Fruit fly (Drosophila melanogaster) whole organism, embryonic: Measurements from ENCODE around the gene stwl.

Experiments
- Adf1 ChIP-seq: fragments of 200-800 bp; sonication (Bioruptor generic); IDR thresholded peaks from 2 replicates; pipeline ENCODE4 v1.3.6; 2022; ENCODE audit warnings: missing biosample characterization, missing genetic modification characterization
- Atf3 ChIP-seq: fragments of 200-800 bp; sonication (Bioruptor generic); optimal IDR thresholded peaks from 3 replicates; lab custom pipeline; 2016; ENCODE audit warnings: missing biosample characterization, missing genetic modification characterization
- Bdp1 ChIP-seq: fragments of 200-800 bp; sonication (Bioruptor generic); optimal IDR thresholded peaks from 3 replicates; lab custom pipeline; 2016; ENCODE audit warnings: missing biosample characterization, missing genetic modification characterization
- Bgb ChIP-seq: fragments of 200-800 bp; sonication (Bioruptor generic); IDR thresholded peaks from 2 replicates; pipeline ENCODE4 v1.3.6; 2022; ENCODE audit warnings: missing biosample characterization, missing genetic modification characterization; ENCODE audit not compliant: partially characterized antibody
- CG10321 ChIP-seq: fragments of 200-800 bp; sonication (Bioruptor generic); IDR thresholded peaks from 2 replicates; pipeline ENCODE4 v1.3.6; 2022; ENCODE audit warnings: missing biosample characterization, missing genetic modification characterization
- CG11247 ChIP-seq: fragments of 200-800 bp; sonication (Bioruptor generic); IDR thresholded peaks from 2 replicates; pipeline ENCODE4 v1.3.6; 2022; ENCODE audit warnings: missing biosample characterization, missing genetic modification characterization
- CG12104 ChIP-seq: fragments of 200-800 bp; sonication (Bioruptor generic); optimal IDR thresholded peaks from 3 replicates; lab custom pipeline; 2016; ENCODE audit warnings: missing biosample characterization, missing genetic modification characterization
- CG12299 ChIP-seq: fragments of 200-800 bp; sonication (Bioruptor generic); optimal IDR thresholded peaks from 2 replicates; lab custom pipeline; 2018; ENCODE audit warnings: missing biosample characterization, mild to moderate bottlenecking, missing genetic modification characterization
- CG13424 ChIP-seq: fragments of 200-800 bp; sonication (Bioruptor generic); optimal IDR thresholded peaks from 2 replicates; lab custom pipeline; 2019; ENCODE audit warnings: missing biosample characterization, mild to moderate bottlenecking, missing genetic modification characterization, moderate library complexity
- CG13624 ChIP-seq: fragments of 200-800 bp; sonication (Bioruptor generic); optimal IDR thresholded peaks from 2 replicates; lab custom pipeline; 2016; ENCODE audit warnings: missing biosample characterization, missing genetic modification characterization
- CG15696 ChIP-seq: fragments of 200-800 bp; sonication (Bioruptor generic); optimal IDR thresholded peaks from 2 replicates; lab custom pipeline; 2019; ENCODE audit warnings: missing biosample characterization, mild to moderate bottlenecking, missing genetic modification characterization, moderate library complexity
- CG16779 ChIP-seq: fragments of 200-800 bp; sonication (Bioruptor generic); IDR thresholded peaks from 2 replicates; pipeline ENCODE4 v1.3.6; 2022; ENCODE audit warnings: missing biosample characterization, missing genetic modification characterization
- CG30020 ChIP-seq: fragments of 200-800 bp; optimal IDR thresholded peaks from 2 replicates; lab custom pipeline; 2019; ENCODE audit warnings: missing biosample characterization, mild to moderate bottlenecking, missing genetic modification characterization, moderate library complexity
- CG30431 ChIP-seq: fragments of 200-800 bp; sonication (Bioruptor generic); optimal IDR thresholded peaks from 2 replicates; lab custom pipeline; 2017; ENCODE audit warnings: missing biosample characterization, missing genetic modification characterization
- CG34422 ChIP-seq: fragments of 200-800 bp; sonication (Bioruptor generic); IDR thresholded peaks from 3 replicates; pipeline ENCODE4 v1.3.6; 2022; ENCODE audit warnings: missing biosample characterization, missing genetic modification characterization
- CG4707 ChIP-seq: fragments of 200-800 bp; sonication (Bioruptor generic); optimal IDR thresholded peaks from 2 replicates; lab custom pipeline; 2018; ENCODE audit warnings: missing biosample characterization, mild to moderate bottlenecking, missing genetic modification characterization, moderate library complexity
- CG6791 ChIP-seq: fragments of 200-800 bp; sonication (Bioruptor generic); IDR thresholded peaks from 3 replicates; pipeline ENCODE4 v1.3.6; 2022; ENCODE audit warnings: missing biosample characterization, missing genetic modification characterization; ENCODE audit not compliant: partially characterized antibody
- CG7928 ChIP-seq: fragments of 200-800 bp; sonication (Bioruptor generic); optimal IDR thresholded peaks from 2 replicates; lab custom pipeline; 2017; ENCODE audit warnings: missing biosample characterization, mild to moderate bottlenecking, missing genetic modification characterization
- Chrac-16 ChIP-seq: fragments of 200-800 bp; sonication (Bioruptor generic); optimal IDR thresholded peaks from 3 replicates; lab custom pipeline; 2016; ENCODE audit warnings: missing biosample characterization, missing genetic modification characterization
- Fer1 ChIP-seq: fragments of 200-800 bp; sonication (Bioruptor generic); optimal IDR thresholded peaks from 2 replicates; lab custom pipeline; 2017; ENCODE audit warnings: missing biosample characterization, mild to moderate bottlenecking, missing genetic modification characterization
- HLHmδ ChIP-seq: fragments of 200-800 bp; sonication (Bioruptor generic); optimal IDR thresholded peaks from 2 replicates; lab custom pipeline; 2018; ENCODE audit warnings: missing biosample characterization, mild to moderate bottlenecking, missing genetic modification characterization, moderate library complexity
- Hsf ChIP-seq: fragments of 200-800 bp; sonication (Bioruptor generic); optimal IDR thresholded peaks from 3 replicates; lab custom pipeline; 2016; ENCODE audit warnings: missing biosample characterization, missing genetic modification characterization
- Med ChIP-seq: fragments of 200-800 bp; sonication (Bioruptor generic); peaks from one replicate; lab custom pipeline; 2016; ENCODE audit warnings: missing biosample characterization, missing genetic modification characterization, mild to moderate bottlenecking, inconsistent platforms, moderate library complexity
- Mrtf ChIP-seq: fragments of 200-800 bp; sonication (Bioruptor generic); IDR thresholded peaks from 3 replicates; pipeline ENCODE4 v1.3.6; 2022; ENCODE audit warnings: missing biosample characterization, missing genetic modification characterization
- Rfx ChIP-seq: fragments of 200-800 bp; sonication (Bioruptor generic); IDR thresholded peaks from 2 replicates; pipeline ENCODE4 v1.3.6; 2022; ENCODE audit warnings: missing biosample characterization, missing genetic modification characterization
- Stat92E ChIP-seq, 3 experiments: fragments of >200 bp in 2 of 3; fragments of 200-800 bp in 1 of 3; sonication (Bioruptor generic) in 1 of 3; optimal IDR thresholded peaks; 2 replicates each; lab custom pipeline; 2017 to 2019; ENCODE audit warnings: missing biosample characterization in 3 of 3, missing genetic modification characterization in 3 of 3, mild to moderate bottlenecking in 1 of 3, moderate library complexity in 1 of 3
- abd-A ChIP-seq: fragments of 200-800 bp; sonication (Bioruptor generic); optimal IDR thresholded peaks from 3 replicates; lab custom pipeline; 2019; ENCODE audit warnings: missing biosample characterization, mild to moderate bottlenecking, missing genetic modification characterization, moderate library complexity
- amos ChIP-seq: fragments of 200-800 bp; sonication (Bioruptor generic); IDR thresholded peaks from 2 replicates; pipeline ENCODE4 v1.3.6; 2022; ENCODE audit warnings: missing biosample characterization, missing genetic modification characterization; ENCODE audit not compliant: partially characterized antibody
- caup ChIP-seq: fragments of 200-800 bp; sonication (Bioruptor generic); optimal IDR thresholded peaks from 3 replicates; lab custom pipeline; 2017; ENCODE audit warnings: missing biosample characterization, mild to moderate bottlenecking, missing genetic modification characterization, moderate library complexity; ENCODE audit not compliant: severe bottlenecking
- dmrt11E ChIP-seq: fragments of 200-800 bp; sonication (Bioruptor generic); optimal IDR thresholded peaks from 3 replicates; lab custom pipeline; 2018; ENCODE audit warnings: missing biosample characterization, mild to moderate bottlenecking, missing genetic modification characterization, moderate library complexity
- fd102C ChIP-seq: fragments of 200-800 bp; sonication (Bioruptor generic); optimal IDR thresholded peaks from 2 replicates; lab custom pipeline; 2018; ENCODE audit warnings: missing biosample characterization, mild to moderate bottlenecking, missing genetic modification characterization, moderate library complexity
- fd3F ChIP-seq: fragments of 200-800 bp; sonication (Bioruptor generic); optimal IDR thresholded peaks from 2 replicates; lab custom pipeline; 2018; ENCODE audit warnings: missing biosample characterization, mild to moderate bottlenecking, missing genetic modification characterization, moderate library complexity
- grn ChIP-seq: fragments of 200-800 bp; sonication (Bioruptor generic); optimal IDR thresholded peaks from 3 replicates; lab custom pipeline; 2017; ENCODE audit warnings: missing biosample characterization, missing genetic modification characterization
- kah ChIP-seq: fragments of 200-800 bp; sonication (Bioruptor generic); optimal IDR thresholded peaks from 2 replicates; lab custom pipeline; 2018; ENCODE audit warnings: missing biosample characterization, mild to moderate bottlenecking, missing genetic modification characterization
- lmd ChIP-seq: fragments of 200-800 bp; sonication (Bioruptor generic); IDR thresholded peaks from 2 replicates; pipeline ENCODE4 v1.3.6; 2022; ENCODE audit warnings: missing biosample characterization, missing genetic modification characterization
- nerfin-1 ChIP-seq: fragments of 200-800 bp; sonication (Bioruptor generic); optimal IDR thresholded peaks from 3 replicates; lab custom pipeline; 2019; ENCODE audit warnings: missing biosample characterization, mild to moderate bottlenecking, missing genetic modification characterization, moderate library complexity
- onecut ChIP-seq: fragments of 200-800 bp; sonication (Bioruptor generic); IDR thresholded peaks from 2 replicates; pipeline ENCODE4 v1.3.6; 2022; ENCODE audit warnings: missing biosample characterization, missing genetic modification characterization
- p53 ChIP-seq: fragments of 200-800 bp; sonication (Bioruptor generic); optimal IDR thresholded peaks from 2 replicates; lab custom pipeline; 2016; ENCODE audit warnings: missing biosample characterization, missing genetic modification characterization
- phol ChIP-seq: fragments of 200-800 bp; sonication (Bioruptor generic); optimal IDR thresholded peaks from 3 replicates; lab custom pipeline; 2018; ENCODE audit warnings: missing biosample characterization, mild to moderate bottlenecking, missing genetic modification characterization, moderate library complexity
- prd ChIP-seq, 3 experiments: fragments of >200 bp in 2 of 3; fragments of 200-800 bp in 1 of 3; sonication (Bioruptor generic) in 1 of 3; optimal IDR thresholded peaks in 2 of 3; IDR thresholded peaks in 1 of 3; 2 replicates in 2 of 3; 3 replicates in 1 of 3; pipeline versions ENCODE4 v1.3.6 to Lab custom; 2017 to 2022; ENCODE audit warnings: missing biosample characterization in 1 of 3, missing genetic modification characterization in 1 of 3
- pum ChIP-seq: fragments of 200-800 bp; sonication (Bioruptor generic); optimal IDR thresholded peaks from 2 replicates; lab custom pipeline; 2016; ENCODE audit warnings: missing biosample characterization, missing genetic modification characterization
- ro ChIP-seq: fragments of 200-800 bp; sonication (Bioruptor generic); IDR thresholded peaks from 2 replicates; pipeline ENCODE4 v1.3.6; 2022; ENCODE audit warnings: missing biosample characterization, missing genetic modification characterization
- slou ChIP-seq: fragments of 200-800 bp; sonication (Bioruptor generic); optimal IDR thresholded peaks from 3 replicates; lab custom pipeline; 2016; ENCODE audit warnings: missing biosample characterization, missing genetic modification characterization
- slp2 ChIP-seq: fragments of 200-800 bp; sonication (Bioruptor generic); optimal IDR thresholded peaks from 2 replicates; lab custom pipeline; 2016; ENCODE audit warnings: missing biosample characterization, missing genetic modification characterization
- tap ChIP-seq: fragments of 200-800 bp; optimal IDR thresholded peaks from 3 replicates; lab custom pipeline; 2019; ENCODE audit warnings: missing biosample characterization, mild to moderate bottlenecking, missing genetic modification characterization, moderate library complexity
- tna ChIP-seq: fragments of 200-800 bp; sonication (Bioruptor generic); IDR thresholded peaks from 2 replicates; pipeline ENCODE4 v1.3.6; 2022; ENCODE audit warnings: missing biosample characterization, missing genetic modification characterization; ENCODE audit not compliant: partially characterized antibody
- trem ChIP-seq: fragments of 200-800 bp; optimal IDR thresholded peaks from 3 replicates; lab custom pipeline; 2019; ENCODE audit warnings: missing biosample characterization, mild to moderate bottlenecking, missing genetic modification characterization, moderate library complexity
- vnd ChIP-seq: fragments of 200-800 bp; sonication (Bioruptor generic); IDR thresholded peaks from 3 replicates; pipeline ENCODE4 v1.3.6; 2022; ENCODE audit warnings: missing biosample characterization, missing genetic modification characterization; ENCODE audit not compliant: partially characterized antibody
- yki ChIP-seq: fragments of >200 bp; optimal IDR thresholded peaks from 3 replicates; lab custom pipeline; 2018

Gene stwl

DNA sequence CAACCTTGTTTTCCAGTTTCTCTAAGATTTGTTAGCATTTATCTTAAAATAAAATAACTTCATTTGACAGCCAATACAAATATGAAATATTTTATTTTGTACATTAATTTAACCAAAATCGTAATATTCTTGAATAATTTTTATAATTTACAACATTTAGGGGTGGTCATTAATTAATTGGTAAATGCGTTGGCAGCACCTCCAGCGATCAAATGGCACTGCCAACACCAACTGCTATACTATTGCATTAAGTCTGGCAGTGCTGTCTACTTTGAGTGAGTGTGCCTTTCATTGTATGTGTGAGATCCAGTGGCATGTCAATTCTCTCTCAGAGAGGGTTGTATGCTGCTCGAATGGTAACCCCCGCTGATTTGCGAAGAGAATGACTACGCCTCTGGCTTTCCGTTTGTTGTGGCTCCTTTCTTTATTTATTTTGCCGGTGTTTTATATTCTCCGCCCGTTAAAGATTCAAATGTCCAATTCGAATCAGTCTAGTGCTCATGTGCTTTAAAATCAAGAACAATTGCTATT, 472 bp upstream of the stwl start, which contains the start of gene CG3919 (continued):
- TF ChIP-seq caup (GFP tag; lab: Kevin White, UChicago) (peak; percentile 19), Adf1 (GFP tag; lab: Robert Waterston, UW) (no peak), Stat92E (GFP tag; optimal IDR thresholded peaks at IDR 0.05; lab: Kevin White, UChicago) (no peak), lmd (GFP tag; lab: Robert Waterston, UW) (peak; percentile 42), ro (no peak; the same call in 1 of the 2 replicates), CG11247 (peak; percentile 51), nerfin-1 (tag; lab: Kevin White, UChicago) (no peak), Bdp1 (GFP tag; lab: Kevin White, UChicago) (peak; percentile 3), tap (peak; percentile 2), yki (lab: Kevin White, UChicago) (no peak), trem (peak; percentile 99), Fer1 (GFP tag; lab: Kevin White, UChicago) (peak; percentile 9), CG30431 (GFP tag; lab: Kevin White, UChicago) (peak; percentile 63), amos (no peak; the same call in 1 of the 2 replicates), Rfx (GFP tag; lab: Robert Waterston, UW) (peak; percentile 80), HLHmδ (peak; percentile 77), CG4707 (GFP tag; lab: Kevin White, UChicago) (no peak), fd3F (no peak), CG7928 (GFP tag; lab: Kevin White, UChicago) (peak; percentile 48), CG12104 (peak; percentile 69), vnd (GFP tag; lab: Robert Waterston, UW) (no peak), Atf3 (GFP tag; lab: Kevin White, UChicago) (no peak), Hsf (GFP tag; lab: Kevin White, UChicago) (peak; percentile 53), slp2 (GFP tag; lab: Kevin White, UChicago) (peak; percentile 60), CG15696 (tag; lab: Kevin White, UChicago) (peak; percentile 69), Chrac-16 (GFP tag; lab: Kevin White, UChicago) (peak; percentile 46), CG16779 (GFP tag; lab: Robert Waterston, UW) (peak; percentile 72; the same call in 1 of the 2 replicates), abd-A (tag; lab: Kevin White, UChicago) (no peak), kah (GFP tag; lab: Kevin White, UChicago) (no peak), Bgb (GFP tag; lab: Robert Waterston, UW) (no peak; the same call in 1 of the 2 replicates), p53 (peak; percentile 45), CG13624 (GFP tag; lab: Kevin White, UChicago) (no peak), fd102C (GFP tag; lab: Kevin White, UChicago) (no peak), CG10321 (no peak), Med (peak; percentile 93), CG13424 (tag; lab: Kevin White, UChicago) (peak; percentile 75), dmrt11E (tag; lab: Kevin White, UChicago) (peak; percentile 74), Mrtf (GFP tag; lab: Robert Waterston, UW) (peak; percentile 53; the same call in 1 of the 3 replicates), pum (GFP tag; lab: Kevin White, UChicago) (peak; percentile 37), onecut (peak; percentile 43), slou (GFP tag; lab: Kevin White, UChicago) (no peak), CG6791 (GFP tag; lab: Robert Waterston, UW) (peak; percentile 16; the same call in 2 of the 3 replicates), CG30020 (tag; lab: Kevin White, UChicago) (no peak), prd (optimal IDR thresholded peaks at IDR 0.05; lab: Kevin White, UChicago) (no peak), prd (GFP tag; IDR thresholded peaks at IDR 0.05; lab: Robert Waterston, UW) (peak; percentile 71; the same call in 2 of the 3 replicates), phol (tag; lab: Kevin White, UChicago) (peak; percentile 81), CG34422 (peak; percentile 61; the same call in 2 of the 3 replicates), grn (GFP tag; lab: Kevin White, UChicago) (no peak), tna (GFP tag; lab: Robert Waterston, UW) (no peak), CG12299 (tag; lab: Kevin White, UChicago) (no peak)
